Fruit fly (Drosophila melanogaster) S2 (cell line): ENCODE data around the gene CG13137.

Experiments used
- CG8478 ChIP-seq: fragments of >200 bp; optimal IDR thresholded peaks from 2 replicates; lab custom pipeline; 2018
- CTCF ChIP-seq, 2 experiments: fragments of >200 bp; optimal IDR thresholded peaks; 2 replicates each; lab custom pipeline; 2018

dm6 chr2L:10172402-10172801 lies at the start of gene CG13137:
- TF ChIP-seq CG8478 (lab: Kevin White, UChicago) (no peak), CTCF (optimal IDR thresholded peaks at IDR 0.05; lab: Kevin White, UChicago) (no peak)
